Fruit fly (Drosophila melanogaster) S2 (cell line): ENCODE data around the gene dpr6.

Source experiments
- CG8478 ChIP-seq: fragments of >200 bp; optimal IDR thresholded peaks from 2 replicates; lab custom pipeline; 2018
- CTCF ChIP-seq, 2 experiments: fragments of >200 bp; optimal IDR thresholded peaks; 2 replicates each; lab custom pipeline; 2018

Gene dpr6

dm6 chr3L:10100781-10101180, 126.3 kb downstream of the dpr6 start, which contains the start of gene CG42826:
TSS of gene CG42826 (minus strand) at chr3L:10100881.
- no peak for TF ChIP-seq CG8478 (lab: Kevin White, UChicago)
- no peak for TF ChIP-seq CTCF (optimal IDR thresholded peaks at IDR 0.05; lab: Kevin White, UChicago)

dm6 chr3L:10105820-10106219, 131.4 kb downstream of the dpr6 start:
- TF ChIP-seq CG8478 (lab: Kevin White, UChicago), result no peak
- TF ChIP-seq CTCF (optimal IDR thresholded peaks at IDR 0.05; lab: Kevin White, UChicago), result no peak

- no peak for TF ChIP-seq CG8478 (lab: Kevin White, UChicago)
- no peak for TF ChIP-seq CTCF (optimal IDR thresholded peaks at IDR 0.05; lab: Kevin White, UChicago)
Observed at dm6 chr3L:10110379-10110778, 135.9 kb downstream of the dpr6 start.

- no peak for TF ChIP-seq CTCF (optimal IDR thresholded peaks at IDR 0.05; lab: Kevin White, UChicago)
- TF ChIP-seq CG8478 (lab: Kevin White, UChicago), result no peak
Observed at dm6 chr3L:10151527-10151926, 177.1 kb downstream of the dpr6 start, which contains the start of gene CG8072. TSS of gene CG8072 (plus strand) at chr3L:10151827.

- TF ChIP-seq CG8478 (lab: Kevin White, UChicago), result no peak
- TF ChIP-seq CTCF (optimal IDR thresholded peaks at IDR 0.05; lab: Kevin White, UChicago), result no peak
Observed at dm6 chr3L:10156080-10156479, 181.6 kb downstream of the dpr6 start.

- TF ChIP-seq CG8478 (lab: Kevin White, UChicago), result no peak
- no peak for TF ChIP-seq CTCF (optimal IDR thresholded peaks at IDR 0.05; lab: Kevin White, UChicago)
Observed at dm6 chr3L:10166923-10167322, 192.5 kb downstream of the dpr6 start, which contains the start of gene CG6628. TSS of gene CG6628 (minus strand) at chr3L:10167023.

dm6 chr3L:10185924-10186323, 211.5 kb downstream of the dpr6 start, which contains the start of gene dpr10:
TSS of gene dpr10 (minus strand) at chr3L:10186108.
- no peak for TF ChIP-seq CTCF (optimal IDR thresholded peaks at IDR 0.05; lab: Kevin White, UChicago)
- TF ChIP-seq CG8478 (lab: Kevin White, UChicago), result no peak

- TF ChIP-seq CTCF (optimal IDR thresholded peaks at IDR 0.05; lab: Kevin White, UChicago) (no peak), CG8478 (lab: Kevin White, UChicago) (no peak)
Observed at dm6 chr3L:10186893-10187292, 212.4 kb downstream of the dpr6 start.
